Fruit fly (Drosophila melanogaster) whole organism, wandering third instar larva: ENCODE results near the gene CG33252.

Source experiments
- Abd-B ChIP-seq: fragments of >200 bp; optimal IDR thresholded peaks from 2 replicates; lab custom pipeline; 2017; ENCODE audit warnings: missing biosample characterization, missing genetic modification characterization
- CG32264 ChIP-seq: fragments of 200-800 bp; sonication (Bioruptor generic); optimal IDR thresholded peaks from 2 replicates; lab custom pipeline; 2016; ENCODE audit warnings: missing biosample characterization, missing genetic modification characterization
- CG9705 ChIP-seq: fragments of 200-800 bp; sonication (Bioruptor generic); optimal IDR thresholded peaks from 2 replicates; lab custom pipeline; 2018; ENCODE audit warnings: missing biosample characterization, mild to moderate bottlenecking, missing genetic modification characterization
- CrebA ChIP-seq: fragments of 200-800 bp; sonication (Bioruptor generic); optimal IDR thresholded peaks from 2 replicates; lab custom pipeline; 2016; ENCODE audit warnings: missing biosample characterization, mild to moderate bottlenecking, missing genetic modification characterization, borderline replicate concordance
- Dfd ChIP-seq: fragments of >200 bp; optimal IDR thresholded peaks from 2 replicates; lab custom pipeline; 2017; ENCODE audit warnings: missing biosample characterization, missing genetic modification characterization
- Dif ChIP-seq: fragments of 200-275, 200-300 bp; sonication (Bioruptor generic); optimal IDR thresholded peaks from 2 replicates; lab custom pipeline; 2018; ENCODE audit warnings: missing biosample characterization, missing genetic modification characterization; ENCODE audit not compliant: partially characterized antibody
- GATAd ChIP-seq: sonication (Bioruptor generic); optimal IDR thresholded peaks from 2 replicates; lab custom pipeline; 2016; ENCODE audit warnings: missing biosample characterization, missing genetic modification characterization
- HLH106 ChIP-seq: fragments of 200-800 bp; optimal IDR thresholded peaks from 3 replicates; lab custom pipeline; 2019; ENCODE audit warnings: missing biosample characterization, mild to moderate bottlenecking, missing genetic modification characterization, moderate library complexity
- Hnf4 ChIP-seq: fragments of 200-800 bp; sonication (Bioruptor generic); optimal IDR thresholded peaks from 2 replicates; lab custom pipeline; 2016; ENCODE audit warnings: missing biosample characterization, mild to moderate bottlenecking, missing genetic modification characterization
- Hr78 ChIP-seq: fragments of >200 bp; optimal IDR thresholded peaks from 2 replicates; lab custom pipeline; 2017; ENCODE audit warnings: missing biosample characterization, missing genetic modification characterization
- Hr83 ChIP-seq: fragments of 200-300 bp; sonication (Bioruptor generic); optimal IDR thresholded peaks from 2 replicates; lab custom pipeline; 2016; ENCODE audit warnings: missing biosample characterization, mild to moderate bottlenecking, missing genetic modification characterization, moderate library complexity; ENCODE audit not compliant: poor library complexity, severe bottlenecking
- Jra ChIP-seq: sonication (Bioruptor generic); optimal IDR thresholded peaks from 2 replicates; lab custom pipeline; 2016; ENCODE audit warnings: missing biosample characterization, missing genetic modification characterization
- Mio ChIP-seq: sonication (Bioruptor generic); optimal IDR thresholded peaks from 2 replicates; lab custom pipeline; 2016; ENCODE audit warnings: missing biosample characterization, missing genetic modification characterization
- Myc ChIP-seq: fragments of >200 bp; optimal IDR thresholded peaks from 2 replicates; lab custom pipeline; 2017
- N ChIP-seq: fragments of >200 bp; optimal IDR thresholded peaks from 2 replicates; lab custom pipeline; 2018; ENCODE audit warnings: missing biosample characterization, missing external identifiers, missing genetic modification characterization
- OdsH ChIP-seq: fragments of 200-800 bp; sonication (Bioruptor generic); optimal IDR thresholded peaks from 2 replicates; lab custom pipeline; 2016; ENCODE audit warnings: missing biosample characterization, mild to moderate bottlenecking, missing genetic modification characterization
- Rel ChIP-seq, 2 experiments: fragments of 200-800 bp; sonication (Bioruptor generic) in 1 of 2; optimal IDR thresholded peaks; 2 replicates in 1 of 2; 3 replicates in 1 of 2; lab custom pipeline; 2016 to 2019; ENCODE audit warnings: mild to moderate bottlenecking in 2 of 2, missing biosample characterization in 2 of 2, missing genetic modification characterization in 2 of 2, moderate library complexity in 1 of 2
- Sp1 ChIP-seq: fragments of 200-800 bp; sonication (Bioruptor generic); optimal IDR thresholded peaks from 3 replicates; lab custom pipeline; 2019; ENCODE audit warnings: missing biosample characterization, mild to moderate bottlenecking, missing genetic modification characterization, moderate library complexity
- Vsx2 ChIP-seq: fragments of 200-300, 225-300 bp; sonication (Bioruptor generic); optimal IDR thresholded peaks from 2 replicates; lab custom pipeline; 2018; ENCODE audit warnings: missing biosample characterization, missing genetic modification characterization; ENCODE audit not compliant: partially characterized antibody
- br ChIP-seq: fragments of 200-800 bp; sonication (Bioruptor generic); optimal IDR thresholded peaks from 2 replicates; lab custom pipeline; 2016; ENCODE audit warnings: missing biosample characterization, missing genetic modification characterization
- brk ChIP-seq: fragments of 200-800 bp; sonication (Bioruptor generic); optimal IDR thresholded peaks from 2 replicates; lab custom pipeline; 2016; ENCODE audit warnings: missing biosample characterization, mild to moderate bottlenecking, missing genetic modification characterization
- dl ChIP-seq, 2 experiments: fragments of 175-275, 200-275 bp in 1 of 2; fragments of 200-275 bp in 1 of 2; sonication (Bioruptor generic); optimal IDR thresholded peaks; lab custom pipeline; 2018; ENCODE audit warnings: mild to moderate bottlenecking in 2 of 2, missing biosample characterization in 2 of 2, missing genetic modification characterization in 2 of 2, moderate library complexity in 2 of 2; ENCODE audit not compliant: partially characterized antibody in 2 of 2, insufficient read depth in 1 of 2
- dmrt93B ChIP-seq: fragments of 200-800 bp; sonication (Bioruptor generic); optimal IDR thresholded peaks from 2 replicates; lab custom pipeline; 2018; ENCODE audit warnings: missing biosample characterization, mild to moderate bottlenecking, missing genetic modification characterization
- dsf ChIP-seq: sonication (Bioruptor generic); optimal IDR thresholded peaks from 2 replicates; lab custom pipeline; 2016; ENCODE audit warnings: missing biosample characterization, missing genetic modification characterization, borderline replicate concordance
- ey ChIP-seq: fragments of 200-800 bp; sonication (Bioruptor generic); optimal IDR thresholded peaks from 2 replicates; lab custom pipeline; 2016; ENCODE audit warnings: missing biosample characterization, missing genetic modification characterization
- foxo ChIP-seq, 2 experiments: fragments of 200-800 bp; sonication (Bioruptor generic); optimal IDR thresholded peaks; 2 replicates in 1 of 2; 3 replicates in 1 of 2; lab custom pipeline; 2016 to 2017; ENCODE audit warnings: missing biosample characterization in 2 of 2, missing genetic modification characterization in 2 of 2
- fru ChIP-seq: fragments of 200-800 bp; sonication (Bioruptor generic); optimal IDR thresholded peaks from 3 replicates; lab custom pipeline; 2016; ENCODE audit warnings: missing biosample characterization, mild to moderate bottlenecking, missing genetic modification characterization
- h ChIP-seq: fragments of 200-800 bp; sonication (Bioruptor generic); optimal IDR thresholded peaks from 3 replicates; lab custom pipeline; 2016; ENCODE audit warnings: missing biosample characterization, mild to moderate bottlenecking, missing genetic modification characterization
- jim ChIP-seq: fragments of 175-275, 200-325 bp; sonication (Bioruptor generic); optimal IDR thresholded peaks from 2 replicates; lab custom pipeline; 2016; ENCODE audit warnings: missing biosample characterization, mild to moderate bottlenecking, missing genetic modification characterization
- lola ChIP-seq: fragments of >200 bp; optimal IDR thresholded peaks from 2 replicates; lab custom pipeline; 2017; ENCODE audit warnings: missing biosample characterization, missing genetic modification characterization
- pan ChIP-seq: fragments of >200 bp; optimal IDR thresholded peaks from 2 replicates; lab custom pipeline; 2017
- psq ChIP-seq: fragments of 200-800 bp; sonication (Bioruptor generic); optimal IDR thresholded peaks from 3 replicates; lab custom pipeline; 2017; ENCODE audit warnings: missing biosample characterization, mild to moderate bottlenecking, missing genetic modification characterization, moderate library complexity
- rgr ChIP-seq: fragments of 200-800 bp; sonication (Bioruptor generic); optimal IDR thresholded peaks from 3 replicates; lab custom pipeline; 2016; ENCODE audit warnings: missing biosample characterization, mild to moderate bottlenecking, missing genetic modification characterization
- sage ChIP-seq: fragments of 200-800 bp; sonication (Bioruptor generic); optimal IDR thresholded peaks from 2 replicates; lab custom pipeline; 2016; ENCODE audit warnings: missing biosample characterization, mild to moderate bottlenecking, missing genetic modification characterization
- sv ChIP-seq: fragments of 200-800 bp; sonication (Bioruptor generic); optimal IDR thresholded peaks from 3 replicates; lab custom pipeline; 2016; ENCODE audit warnings: missing biosample characterization, missing genetic modification characterization
- tai ChIP-seq: sonication (Bioruptor generic); optimal IDR thresholded peaks from 2 replicates; lab custom pipeline; 2016; ENCODE audit warnings: missing biosample characterization, missing genetic modification characterization
- usp ChIP-seq: fragments of >200 bp; optimal IDR thresholded peaks from 2 replicates; lab custom pipeline; 2017; ENCODE audit warnings: missing biosample characterization, missing genetic modification characterization
- woc ChIP-seq: sonication (Bioruptor generic); optimal IDR thresholded peaks from 2 replicates; lab custom pipeline; 2016; ENCODE audit warnings: missing biosample characterization, mild to moderate bottlenecking, missing genetic modification characterization

Gene CG33252

dm6 chrX:16944049-16944532, 47.1 kb upstream of the CG33252 start:
- peak; percentile 45 for TF ChIP-seq rgr
- TF ChIP-seq Jra (GFP tag; lab: Kevin White, UChicago), result no peak
- peak; percentile 49 for TF ChIP-seq HLH106 (tag; lab: Kevin White, UChicago)
- no peak for TF ChIP-seq Vsx2 (GFP tag; lab: Kevin White, UChicago)
- no peak for TF ChIP-seq brk (GFP tag; lab: Kevin White, UChicago)
- TF ChIP-seq h, result peak; percentile 13
- no peak for TF ChIP-seq jim (GFP tag; lab: Kevin White, UChicago)
- TF ChIP-seq br (GFP tag; lab: Kevin White, UChicago), result no peak
- no peak for TF ChIP-seq sage
- TF ChIP-seq Dif, result no peak
- TF ChIP-seq Dfd (GFP tag; lab: Kevin White, UChicago), result no peak
- TF ChIP-seq CG32264, result no peak
- TF ChIP-seq pan (lab: Kevin White, UChicago), result no peak
- no peak for TF ChIP-seq dsf
- no peak for TF ChIP-seq N (GFP tag; lab: Kevin White, UChicago)
- TF ChIP-seq ey (GFP tag; lab: Kevin White, UChicago), result no peak
- TF ChIP-seq sv (GFP tag; lab: Kevin White, UChicago), result no peak
- TF ChIP-seq fru, result peak; percentile 12
- TF ChIP-seq psq (GFP tag; lab: Kevin White, UChicago), result peak; percentile 4
- no peak for TF ChIP-seq GATAd (GFP tag; lab: Kevin White, UChicago)
- TF ChIP-seq usp (GFP tag; lab: Kevin White, UChicago), result no peak
- no peak for TF ChIP-seq Abd-B (GFP tag; lab: Kevin White, UChicago)
- TF ChIP-seq CG9705 (GFP tag; lab: Kevin White, UChicago), result no peak
- TF ChIP-seq Hnf4, result no peak
- no peak for TF ChIP-seq Hr83
- no peak for TF ChIP-seq dl (GFP tag; optimal IDR thresholded peaks at IDR 0.05; lab: Kevin White, UChicago; ENCODE audit: insufficient read depth in 1 of 2, partially characterized antibody in 2 of 2)
- TF ChIP-seq OdsH, result peak; percentile 44
- TF ChIP-seq Mio (GFP tag; lab: Kevin White, UChicago), result no peak
- no peak for TF ChIP-seq Rel (GFP tag; optimal IDR thresholded peaks at IDR 0.05; lab: Kevin White, UChicago)
- no peak for TF ChIP-seq Rel (tag; optimal IDR thresholded peaks at IDR 0.05; lab: Kevin White, UChicago)
- no peak for TF ChIP-seq dmrt93B (GFP tag; lab: Kevin White, UChicago)
- no peak for TF ChIP-seq Hr78 (GFP tag; lab: Kevin White, UChicago)
- TF ChIP-seq woc (GFP tag; lab: Kevin White, UChicago), result no peak
- no peak for TF ChIP-seq tai
- TF ChIP-seq CrebA (GFP tag; lab: Kevin White, UChicago), result no peak
- peak in 1 of 2 experiments; percentile 52 for TF ChIP-seq foxo (GFP tag; optimal IDR thresholded peaks at IDR 0.05; lab: Kevin White, UChicago)
- TF ChIP-seq lola, result no peak
- peak; percentile 50 for TF ChIP-seq Sp1 (GFP tag; lab: Kevin White, UChicago)
- no peak for TF ChIP-seq Myc (lab: Kevin White, UChicago)

DNA sequence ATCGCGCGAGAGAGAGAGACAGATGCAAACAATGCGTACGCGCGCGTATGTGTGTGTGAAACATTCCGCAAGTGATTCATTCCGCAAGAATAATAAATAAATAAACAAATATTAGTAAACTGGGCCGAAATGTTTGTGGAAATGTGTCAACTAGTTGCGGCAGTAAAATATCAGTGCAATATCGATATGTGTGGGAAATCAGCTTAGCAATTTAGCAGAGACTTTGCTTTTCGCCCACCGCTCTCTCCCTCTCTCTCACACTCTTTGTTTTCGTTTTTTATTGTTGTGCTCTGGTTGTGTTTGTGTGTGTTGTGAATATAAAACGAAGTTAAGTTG, 46.5 kb upstream of the CG33252 start:
- TF ChIP-seq Vsx2 (GFP tag; lab: Kevin White, UChicago), result no peak
- peak; percentile 35 for TF ChIP-seq h
- no peak for TF ChIP-seq foxo (GFP tag; optimal IDR thresholded peaks at IDR 0.05; lab: Kevin White, UChicago)
- no peak for TF ChIP-seq Sp1 (GFP tag; lab: Kevin White, UChicago)
- TF ChIP-seq sv (GFP tag; lab: Kevin White, UChicago), result no peak
- TF ChIP-seq brk (GFP tag; lab: Kevin White, UChicago), result peak; percentile 10
- TF ChIP-seq CrebA (GFP tag; lab: Kevin White, UChicago), result no peak
- TF ChIP-seq Jra (GFP tag; lab: Kevin White, UChicago), result peak; percentile 20
- no peak for TF ChIP-seq Hnf4
- no peak for TF ChIP-seq dmrt93B (GFP tag; lab: Kevin White, UChicago)
- TF ChIP-seq br (GFP tag; lab: Kevin White, UChicago), result no peak
